Worm (Caenorhabditis elegans) whole organism, L3 larva: Measurements from ENCODE around the gene catp-2.

ENCODE experiments used
- R02D3.7 ChIP-seq: fragments of 150-350 bp; optimal IDR thresholded peaks from 2 replicates; lab custom pipeline; 2014; ENCODE audit warnings: missing biosample characterization, missing genetic modification characterization
- aly-2 ChIP-seq: fragments of 150-350 bp; optimal IDR thresholded peaks from 2 replicates; lab custom pipeline; 2014; ENCODE audit warnings: missing biosample characterization, missing genetic modification characterization
- ama-1 ChIP-seq: fragments of 150-350 bp; optimal IDR thresholded peaks from 2 replicates; lab custom pipeline; 2018
- ceh-16 ChIP-seq: sonication (generic microtip); optimal IDR thresholded peaks from 2 replicates; lab custom pipeline; 2017; ENCODE audit warnings: missing biosample characterization, missing genetic modification characterization
- ceh-28 ChIP-seq: fragments of 150-350 bp; optimal IDR thresholded peaks from 2 replicates; lab custom pipeline; 2014; ENCODE audit warnings: missing biosample characterization, missing genetic modification reagents, missing genetic modification characterization
- ceh-82 ChIP-seq: fragments of 150-350 bp; optimal IDR thresholded peaks from 2 replicates; lab custom pipeline; 2014; ENCODE audit warnings: missing biosample characterization, missing genetic modification characterization
- egl-27 ChIP-seq: sonication (generic microtip); optimal IDR thresholded peaks from 4 replicates; lab custom pipeline; 2017; ENCODE audit warnings: missing biosample characterization, missing genetic modification reagents, missing genetic modification characterization
- egl-5 ChIP-seq: fragments of 150-350 bp; optimal IDR thresholded peaks from 2 replicates; lab custom pipeline; 2017; ENCODE audit warnings: missing biosample characterization, missing genetic modification reagents, missing genetic modification characterization, inconsistent platforms
- elt-1 ChIP-seq: fragments of 150-350 bp; optimal IDR thresholded peaks from 2 replicates; lab custom pipeline; 2014; ENCODE audit warnings: missing biosample characterization, missing genetic modification characterization
- elt-2 ChIP-seq: sonication (generic microtip); optimal IDR thresholded peaks from 2 replicates; lab custom pipeline; 2016; ENCODE audit warnings: missing genetic modification reagents, mild to moderate bottlenecking, missing genetic modification characterization, missing compliant biosample characterization
- fkh-10 ChIP-seq: sonication (generic microtip); optimal IDR thresholded peaks from 2 replicates; lab custom pipeline; 2017; ENCODE audit warnings: missing biosample characterization, missing genetic modification reagents, missing genetic modification characterization
- fos-1 ChIP-seq: fragments of 150-350 bp; optimal IDR thresholded peaks from 2 replicates; lab custom pipeline; 2014; ENCODE audit warnings: missing biosample characterization, missing genetic modification characterization
- lin-15B ChIP-seq: fragments of 150-350 bp; optimal IDR thresholded peaks from 2 replicates; lab custom pipeline; 2014; ENCODE audit warnings: missing biosample characterization, missing genetic modification characterization
- lin-39 ChIP-seq: fragments of 150-350 bp; optimal IDR thresholded peaks from 2 replicates; lab custom pipeline; 2018; ENCODE audit warnings: missing biosample characterization, missing genetic modification reagents, missing genetic modification characterization
- lsy-12 ChIP-seq: sonication (generic microtip); optimal IDR thresholded peaks from 2 replicates; lab custom pipeline; 2016; ENCODE audit warnings: mild to moderate bottlenecking, missing genetic modification characterization, missing compliant biosample characterization
- mdl-1 ChIP-seq: fragments of 150-350 bp; optimal IDR thresholded peaks from 2 replicates; lab custom pipeline; 2014; ENCODE audit warnings: missing biosample characterization, missing genetic modification characterization
- mml-1 ChIP-seq: fragments of 150-350 bp; sonication (generic microtip); optimal IDR thresholded peaks from 3 replicates; lab custom pipeline; 2014; ENCODE audit warnings: missing biosample characterization, missing genetic modification characterization
- nfya-1 ChIP-seq: sonication (generic microtip); optimal IDR thresholded peaks from 2 replicates; lab custom pipeline; 2017; ENCODE audit warnings: missing genetic modification characterization, mild to moderate bottlenecking, missing compliant biosample characterization, antibody characterized with exemption, moderate library complexity; ENCODE audit not compliant: insufficient read depth
- nhr-12 ChIP-seq: fragments of 150-350 bp; optimal IDR thresholded peaks from 2 replicates; lab custom pipeline; 2014; ENCODE audit warnings: missing biosample characterization, missing genetic modification characterization
- nhr-237 ChIP-seq: fragments of 150-350 bp; optimal IDR thresholded peaks from 2 replicates; lab custom pipeline; 2014; ENCODE audit warnings: missing biosample characterization, missing genetic modification characterization
- nhr-28 ChIP-seq: fragments of 150-350 bp; optimal IDR thresholded peaks from 2 replicates; lab custom pipeline; 2014; ENCODE audit warnings: missing biosample characterization, missing genetic modification characterization
- nhr-43 ChIP-seq: sonication (generic microtip); optimal IDR thresholded peaks from 2 replicates; lab custom pipeline; 2016; ENCODE audit warnings: mild to moderate bottlenecking, missing genetic modification characterization, missing compliant biosample characterization; ENCODE audit not compliant: poor library complexity, severe bottlenecking
- nhr-67 ChIP-seq: fragments of 150-350 bp; optimal IDR thresholded peaks from 2 replicates; lab custom pipeline; 2014; ENCODE audit warnings: missing biosample characterization, missing genetic modification characterization
- nhr-76 ChIP-seq: fragments of 150-350 bp; sonication (generic microtip); optimal IDR thresholded peaks from 5 replicates; lab custom pipeline; 2014; ENCODE audit warnings: missing biosample characterization, missing genetic modification characterization
- nhr-77 ChIP-seq: fragments of 150-350 bp; optimal IDR thresholded peaks from 2 replicates; lab custom pipeline; 2014; ENCODE audit warnings: missing biosample characterization, missing genetic modification characterization
- skn-1 ChIP-seq: fragments of 150-350 bp; optimal IDR thresholded peaks from 2 replicates; lab custom pipeline; 2014; ENCODE audit warnings: missing biosample characterization, missing genetic modification characterization
- tbx-2 ChIP-seq: sonication (generic microtip); optimal IDR thresholded peaks from 2 replicates; lab custom pipeline; 2016; ENCODE audit warnings: mild to moderate bottlenecking, missing genetic modification characterization, missing compliant biosample characterization
- unc-39 ChIP-seq: sonication (generic microtip); optimal IDR thresholded peaks from 4 replicates; lab custom pipeline; 2017; ENCODE audit warnings: missing biosample characterization, missing genetic modification characterization
- unc-62 ChIP-seq: fragments of 150-350 bp; sonication (generic microtip); optimal IDR thresholded peaks from 4 replicates; lab custom pipeline; 2014; ENCODE audit warnings: missing biosample characterization, missing genetic modification reagents, missing genetic modification characterization
- zag-1 ChIP-seq: fragments of 150-350 bp; optimal IDR thresholded peaks from 2 replicates; lab custom pipeline; 2014; ENCODE audit warnings: missing biosample characterization, missing genetic modification characterization
- ztf-11 ChIP-seq: fragments of 150-350 bp; optimal IDR thresholded peaks from 2 replicates; lab custom pipeline; 2014; ENCODE audit warnings: missing biosample characterization, missing genetic modification characterization

Gene catp-2

DNA sequence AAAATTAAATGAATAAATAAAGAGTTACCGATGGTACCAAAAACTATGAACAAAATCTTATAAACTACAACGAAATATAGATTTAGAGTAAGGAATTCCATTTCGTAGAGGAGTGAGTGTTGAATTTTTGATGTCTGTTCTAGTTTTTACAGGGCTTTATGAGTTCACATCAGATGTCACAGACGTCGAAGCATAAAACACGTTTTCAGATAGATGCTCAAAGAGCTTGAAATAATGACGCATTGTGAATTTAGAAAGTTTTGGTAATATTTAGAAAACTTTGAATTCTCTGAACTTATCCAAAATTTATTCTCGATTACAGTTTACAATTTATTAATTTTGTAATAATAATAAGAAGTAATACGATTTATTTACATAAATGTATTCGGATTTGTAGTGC, 38.4 kb downstream of the catp-2 start, which contains the start of gene srsx-9:
srsx-9 (minus strand) TSS at position 101 of the 400 bp plus-strand sequence.
- TF ChIP-seq mdl-1 (tag; lab: Kevin White, UChicago): no peak
- no peak for TF ChIP-seq tbx-2 (tag; lab: Kevin White, UChicago)
- no peak for TF ChIP-seq skn-1
- no peak for TF ChIP-seq elt-1
- TF ChIP-seq nhr-77 (tag; lab: Kevin White, UChicago): no peak
- TF ChIP-seq nhr-67 (tag; lab: Kevin White, UChicago): no peak
- TF ChIP-seq nhr-43: no peak
- TF ChIP-seq unc-62 (GFP tag; lab: Kevin White, UChicago): no peak
- no peak for TF ChIP-seq ceh-82 (tag; lab: Kevin White, UChicago)
- TF ChIP-seq aly-2: no peak
- TF ChIP-seq ceh-16 (tag; lab: Kevin White, UChicago): no peak
- TF ChIP-seq lsy-12 (tag; lab: Kevin White, UChicago): no peak
- TF ChIP-seq elt-2: no peak
- TF ChIP-seq zag-1 (tag; lab: Kevin White, UChicago): no peak
- TF ChIP-seq egl-27 (tag; lab: Kevin White, UChicago): no peak
- no peak for TF ChIP-seq ama-1 (lab: Kevin White, UChicago)
- TF ChIP-seq nhr-76 (tag; lab: Kevin White, UChicago): no peak
- TF ChIP-seq lin-39: no peak
- no peak for TF ChIP-seq lin-15B (tag; lab: Kevin White, UChicago)
- TF ChIP-seq nhr-237 (tag; lab: Kevin White, UChicago): no peak

DNA sequence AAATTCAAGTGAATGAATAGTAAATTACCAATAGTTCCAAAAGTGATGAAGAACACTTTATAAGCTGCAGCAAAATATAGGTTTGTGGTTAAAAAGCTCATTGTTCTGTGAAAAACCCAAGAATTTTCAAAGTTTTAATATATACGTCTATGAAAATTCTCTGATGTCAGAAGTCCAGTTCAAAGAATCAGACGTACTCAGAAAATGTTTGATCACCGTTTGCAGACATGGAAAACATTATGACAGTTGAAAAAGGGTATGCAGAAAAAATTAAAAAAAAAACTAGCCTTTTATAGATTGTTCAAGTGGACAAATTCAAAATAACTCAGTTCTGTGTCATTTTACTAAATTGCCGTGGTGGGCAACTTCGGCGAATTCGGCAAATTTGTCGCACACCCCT, 40.2 kb downstream of the catp-2 start, which contains the start of gene srsx-10:
srsx-10 (minus strand) TSS at position 101 of the 400 bp plus-strand sequence.
- TF ChIP-seq tbx-2 (tag; lab: Kevin White, UChicago): no peak
- TF ChIP-seq elt-1: no peak
- no peak for TF ChIP-seq ztf-11 (tag; lab: Kevin White, UChicago)
- TF ChIP-seq nhr-76 (tag; lab: Kevin White, UChicago): no peak
- no peak for TF ChIP-seq nhr-28 (tag; lab: Kevin White, UChicago)
- no peak for TF ChIP-seq R02D3.7 (tag; lab: Kevin White, UChicago)

DNA sequence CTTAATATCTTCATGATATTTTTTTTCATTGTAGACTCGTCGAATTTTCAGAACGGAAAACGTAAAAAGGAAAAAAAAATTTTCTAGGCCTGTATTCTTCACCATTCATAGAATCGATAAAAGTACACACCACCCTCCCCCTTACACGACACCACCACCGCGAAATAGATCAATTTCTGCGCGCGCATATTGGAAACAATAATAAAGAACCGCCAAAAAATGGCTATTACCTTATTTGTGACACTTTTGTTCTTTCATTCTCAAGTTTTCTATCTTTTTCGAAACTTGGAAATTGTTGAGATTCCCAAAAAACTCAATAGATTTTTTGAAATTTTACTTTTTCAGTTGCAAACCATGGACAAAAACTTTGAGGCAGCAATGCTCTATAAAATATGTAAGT, 40.6 kb downstream of the catp-2 start, which contains the start of gene F26G5.1:
F26G5.1 (plus strand) TSS at position 339 of the 400 bp plus-strand sequence.
- TF ChIP-seq lin-15B (tag; lab: Kevin White, UChicago): no peak
- TF ChIP-seq nhr-237 (tag; lab: Kevin White, UChicago): no peak

DNA sequence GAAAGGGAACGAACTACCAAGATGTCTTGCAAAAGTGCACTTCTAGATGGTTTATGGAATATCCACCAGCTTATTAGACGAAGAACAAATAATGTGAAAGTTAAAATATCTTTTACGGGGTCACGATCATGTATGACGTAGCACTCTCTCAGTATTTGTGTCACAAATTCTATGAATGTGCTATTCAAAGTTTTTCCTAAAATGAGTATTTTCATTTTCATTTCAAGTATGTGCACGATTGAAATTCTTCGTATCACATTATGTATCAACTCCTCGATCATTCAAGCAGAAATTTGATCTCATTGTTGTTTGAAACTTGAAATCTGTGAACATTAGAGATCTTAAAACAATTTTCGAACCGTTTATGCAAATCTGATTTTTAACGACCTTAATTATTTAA, 43.0 kb downstream of the catp-2 start:
- TF ChIP-seq nhr-67 (tag; lab: Kevin White, UChicago) (no peak), ceh-82 (tag; lab: Kevin White, UChicago) (no peak), ceh-28 (tag; lab: Kevin White, UChicago) (no peak), fos-1 (tag; lab: Kevin White, UChicago) (no peak), nfya-1 (tag; lab: Kevin White, UChicago) (no peak)

DNA sequence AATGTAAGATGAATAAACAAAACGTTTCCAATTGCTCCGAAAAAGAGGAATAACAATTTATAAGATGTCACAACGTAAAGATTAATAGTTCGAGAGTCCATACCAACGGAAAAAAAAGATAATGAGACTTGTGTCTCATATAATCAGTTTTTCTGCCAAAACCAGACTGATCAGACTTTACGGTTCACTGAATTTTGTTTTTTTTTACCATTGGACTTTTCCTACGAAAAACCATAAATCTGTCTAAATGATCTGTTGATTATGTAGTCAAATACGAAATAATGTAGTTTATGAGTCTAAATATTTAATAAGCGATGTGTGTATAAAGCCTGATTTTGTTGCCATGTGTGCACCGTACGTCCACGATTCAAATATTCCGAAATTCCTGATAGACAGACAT, 44.6 kb downstream of the catp-2 start, which contains the start of gene srsx-11:
srsx-11 (minus strand) TSS at position 101 of the 400 bp plus-strand sequence.
- TF ChIP-seq nhr-77 (tag; lab: Kevin White, UChicago): no peak
- TF ChIP-seq zag-1 (tag; lab: Kevin White, UChicago): no peak
- TF ChIP-seq unc-39 (tag; lab: Kevin White, UChicago): no peak
- no peak for TF ChIP-seq egl-5 (tag; lab: Kevin White, UChicago)

DNA sequence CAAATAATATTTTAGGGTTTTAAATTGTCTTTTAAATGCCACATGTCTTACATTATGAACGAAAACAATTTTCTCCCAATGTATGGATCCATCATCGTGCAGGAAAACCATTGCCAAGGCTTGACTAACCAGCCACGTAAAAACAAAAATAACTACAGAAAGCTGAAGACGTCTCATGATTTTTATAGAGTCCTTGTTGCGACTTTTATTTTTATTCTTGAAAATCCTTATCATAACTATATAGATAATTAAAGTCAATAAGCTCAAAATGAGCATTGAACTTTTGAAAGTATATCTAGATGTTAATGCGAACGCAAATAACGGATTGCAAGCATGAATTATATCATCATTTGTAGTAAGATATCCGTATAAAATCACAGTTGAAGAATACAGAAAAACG, 45.6 kb downstream of the catp-2 start:
- TF ChIP-seq mml-1 (tag; lab: Kevin White, UChicago) (no peak), nhr-237 (tag; lab: Kevin White, UChicago) (no peak), zag-1 (tag; lab: Kevin White, UChicago) (no peak)

DNA sequence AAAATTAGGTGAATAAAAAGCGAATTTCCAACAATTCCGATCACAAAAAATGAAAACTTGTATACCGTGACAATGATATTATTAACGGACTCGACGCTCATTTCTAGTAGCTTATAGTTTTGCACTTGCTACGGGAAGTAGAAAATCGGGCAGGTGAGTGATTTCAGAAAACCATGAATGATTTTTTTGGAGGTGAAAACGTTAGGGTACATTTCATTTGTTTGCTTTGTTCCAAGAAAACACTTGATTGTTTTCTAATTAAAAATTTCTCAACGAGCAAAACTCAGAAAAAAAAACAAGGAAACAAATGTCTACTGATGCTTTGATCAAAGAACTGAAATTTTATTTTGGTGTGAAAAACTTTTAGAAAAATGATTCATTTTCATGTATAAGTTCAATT, 46.4 kb downstream of the catp-2 start, which contains the start of gene srsx-12:
srsx-12 (minus strand) TSS at position 101 of the 400 bp plus-strand sequence.
- no peak for TF ChIP-seq elt-2
- no peak for TF ChIP-seq nfya-1 (tag; lab: Kevin White, UChicago)
- TF ChIP-seq nhr-12: no peak
- no peak for TF ChIP-seq fkh-10 (GFP tag; lab: Kevin White, UChicago)
- no peak for TF ChIP-seq aly-2
